Fruit fly (Drosophila melanogaster): ENCODE data around the gene ArgRS.

The ArgRS gene

dm6 chrX:15799085-15799557 is 44.8 kb downstream of the ArgRS start, which contains the start of the genes sordd2 and CG15602:
Gene sordd2, minus strand, starts transcription at chrX:15799162.
Gene CG15602, plus strand, starts transcription at chrX:15799426.
- peak; percentile 84 for TF ChIP-seq svp (GFP tag)
- TF ChIP-seq eg (GFP tag; IDR thresholded peaks at IDR 0.05), result 0 out of 3 replicates have a peak, but pooled peaks have one; percentile 44
- peak; percentile 23 for TF ChIP-seq Eip78C (GFP tag)

- peak; percentile 16 for TF ChIP-seq Eip78C (GFP tag)
These were observed 47.9 kb downstream of the ArgRS start, which contains the start of gene sordd1 for dm6 chrX:15795951-15796443. Gene sordd1, minus strand, starts transcription at chrX:15796028.
